Fruit fly (Drosophila melanogaster) whole organism: ENCODE results near the gene Coa8.

Experiments used
- CG8478 ChIP-seq: fragments of >200 bp; optimal IDR thresholded peaks from 2 replicates; lab custom pipeline; 2018; ENCODE audit warnings: inconsistent platforms
- Dll ChIP-seq: fragments of >200 bp; optimal IDR thresholded peaks from 2 replicates; lab custom pipeline; 2017
- pan ChIP-seq: fragments of >200 bp; optimal IDR thresholded peaks from 2 replicates; lab custom pipeline; 2017
- psq ChIP-seq: fragments of >200 bp; optimal IDR thresholded peaks from 2 replicates; lab custom pipeline; 2017
- usp ChIP-seq: fragments of >200 bp; optimal IDR thresholded peaks from 2 replicates; lab custom pipeline; 2017; ENCODE audit warnings: missing biosample characterization, missing genetic modification characterization, mixed read lengths

- no peak for TF ChIP-seq psq (lab: Kevin White, UChicago)
- TF ChIP-seq usp (GFP tag; lab: Kevin White, UChicago): no peak
- TF ChIP-seq pan (lab: Kevin White, UChicago): no peak
- TF ChIP-seq Dll (lab: Kevin White, UChicago): no peak
- TF ChIP-seq CG8478 (lab: Kevin White, UChicago): no peak
Observed at dm6 chrX:1848624-1849198, 31.4 kb upstream of the Coa8 start.
